Worm (Caenorhabditis elegans): ENCODE data around the gene F38B6.3.

DNA sequence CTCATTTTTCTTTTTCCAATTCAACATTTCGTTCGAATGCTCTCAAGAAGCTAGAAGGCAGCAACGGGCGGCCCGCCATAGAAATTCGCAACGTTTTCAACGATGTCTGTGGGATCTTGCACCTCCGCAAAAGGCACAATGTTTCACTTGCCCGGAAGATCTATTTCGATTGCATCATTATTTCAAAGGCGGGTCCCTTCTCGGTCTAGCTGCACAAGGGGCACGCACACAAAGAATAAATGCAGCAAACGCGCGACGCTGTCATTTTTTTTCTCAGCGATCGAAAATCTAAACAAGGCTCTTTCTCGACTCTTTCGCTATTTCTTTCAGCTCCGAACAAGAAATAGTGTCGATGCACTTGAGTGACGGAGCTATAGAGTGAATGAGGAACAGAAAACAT, 51.5 kb downstream of the F38B6.3 start:
- TF ChIP-seq lsy-2 (tag; optimal IDR thresholded peaks at IDR 0.05) = peak in 1 of 2 experiments; percentile 6
- TF ChIP-seq ama-1 (optimal IDR thresholded peaks at IDR 0.05) = no peak
- TF ChIP-seq mdl-1 (tag; optimal IDR thresholded peaks at IDR 0.05) = peak; percentile 84 to 90
- TF ChIP-seq R02D3.7 (tag; optimal IDR thresholded peaks at IDR 0.05) = no peak
- TF ChIP-seq nhr-237 (tag; optimal IDR thresholded peaks at IDR 0.05) = no peak
- no peak for TF ChIP-seq fos-1 (tag; optimal IDR thresholded peaks at IDR 0.05)
- no peak for TF ChIP-seq ZK546.5 (tag; optimal IDR thresholded peaks at IDR 0.05)
- no peak for TF ChIP-seq nhr-23 (tag; optimal IDR thresholded peaks at IDR 0.05)
